Fruit fly (Drosophila melanogaster): ENCODE results near the gene unc-13-4A.

The unc-13-4A gene

dm6 chr3L:7356386-7357117 is 43.9 kb upstream of the unc-13-4A start, which contains the start of gene CTCF (continued):
- peak; percentile 17 for TF ChIP-seq Mad (GFP tag; optimal IDR thresholded peaks at IDR 0.05)
- TF ChIP-seq CG11723 (GFP tag; optimal IDR thresholded peaks at IDR 0.05), result no peak
- peak; percentile 56 for TF ChIP-seq mirr (GFP tag; optimal IDR thresholded peaks at IDR 0.05)
- TF ChIP-seq Aef1 (GFP tag; IDR thresholded peaks at IDR 0.05), result no peak
- TF ChIP-seq ranshi (GFP tag; IDR thresholded peaks at IDR 0.05), result no peak
- peak; percentile 33; the same call in 1 of the 2 replicates for TF ChIP-seq CG6689 (GFP tag; IDR thresholded peaks at IDR 0.05)
- peak; percentile 65; the same call in 2 of the 3 replicates for TF ChIP-seq hb (GFP tag; IDR thresholded peaks at IDR 0.05; ENCODE audit: partially characterized antibody)
- no peak for TF ChIP-seq CG5953 (GFP tag; IDR thresholded peaks at IDR 0.05)
- TF ChIP-seq BEAF-32 (GFP tag; optimal IDR thresholded peaks at IDR 0.05), result peak; percentile 85
- peak; percentile 7 for TF ChIP-seq CG18619 (GFP tag; optimal IDR thresholded peaks at IDR 0.05)
- TF ChIP-seq tna (GFP tag; IDR thresholded peaks at IDR 0.05; ENCODE audit: partially characterized antibody), result peak; percentile 61; the same call in 1 of the 2 replicates
- no peak for TF ChIP-seq dan (GFP tag; IDR thresholded peaks at IDR 0.05)
- no peak for TF ChIP-seq CG11085 (GFP tag; IDR thresholded peaks at IDR 0.05)
- no peak for TF ChIP-seq CG11695 (GFP tag; IDR thresholded peaks at IDR 0.05)
- TF ChIP-seq CG4404 (GFP tag; IDR thresholded peaks at IDR 0.05), result no peak
- no peak for TF ChIP-seq CG15479 (GFP tag; optimal IDR thresholded peaks at IDR 0.05)
- no peak for TF ChIP-seq CG10543 (GFP tag; optimal IDR thresholded peaks at IDR 0.05)
- TF ChIP-seq Hr78 (GFP tag; optimal IDR thresholded peaks at IDR 0.05), result no peak
- TF ChIP-seq Rx (GFP tag; IDR thresholded peaks at IDR 0.05), result no peak
- no peak for TF ChIP-seq ash1 (GFP tag; optimal IDR thresholded peaks at IDR 0.05)
- no peak for TF ChIP-seq Atf-2 (GFP tag; optimal IDR thresholded peaks at IDR 0.05)
- TF ChIP-seq dpn (GFP tag; optimal IDR thresholded peaks at IDR 0.05), result peak; percentile 53 to 59
- peak; percentile 41 for TF ChIP-seq pnt (GFP tag; optimal IDR thresholded peaks at IDR 0.05)
- TF ChIP-seq Bteb2 (GFP tag; optimal IDR thresholded peaks at IDR 0.05), result peak; percentile 5
- no peak for TF ChIP-seq CG6765 (GFP tag; optimal IDR thresholded peaks at IDR 0.05)
- TF ChIP-seq unpg (GFP tag; optimal IDR thresholded peaks at IDR 0.05), result peak; percentile 20
- no peak for TF ChIP-seq CG16815 (GFP tag; optimal IDR thresholded peaks at IDR 0.05)
- peak; percentile 53 for TF ChIP-seq Asciz (GFP tag; optimal IDR thresholded peaks at IDR 0.05)
- peak; percentile 51 for TF ChIP-seq tgo (GFP tag; IDR thresholded peaks at IDR 0.05)
- peak; percentile 70 for TF ChIP-seq Ets97D (GFP tag; optimal IDR thresholded peaks at IDR 0.05)
- peak; percentile 87 for TF ChIP-seq sens (GFP tag)
- TF ChIP-seq Myb (GFP tag; optimal IDR thresholded peaks at IDR 0.05), result peak; percentile 60
- TF ChIP-seq Gsc (GFP tag; IDR thresholded peaks at IDR 0.05), result no peak
- peak; percentile 45 for TF ChIP-seq CG13624 (GFP tag; optimal IDR thresholded peaks at IDR 0.05)
- peak; percentile 69 for TF ChIP-seq GATAe (GFP tag; conservative IDR thresholded peaks at IDR 0.05)
- peak; percentile 55; the same call in 1 of the 2 replicates for TF ChIP-seq inv (GFP tag; IDR thresholded peaks at IDR 0.05; ENCODE audit: partially characterized antibody)
- TF ChIP-seq fd3F (GFP tag; optimal IDR thresholded peaks at IDR 0.05), result peak; percentile 4
- TF ChIP-seq grau (tag; optimal IDR thresholded peaks at IDR 0.05), result peak; percentile 52
- no peak for TF ChIP-seq CG7372 (GFP tag; IDR thresholded peaks at IDR 0.05)
- no peak for TF ChIP-seq CG1832 (GFP tag; optimal IDR thresholded peaks at IDR 0.05)
- TF ChIP-seq sd (tag; optimal IDR thresholded peaks at IDR 0.05), result peak; percentile 64
- TF ChIP-seq Fer2 (tag; optimal IDR thresholded peaks at IDR 0.05), result no peak
- TF ChIP-seq CG3847 (GFP tag; IDR thresholded peaks at IDR 0.05), result 0 out of 2 replicates have a peak, but pooled peaks have one; percentile 6
- TF ChIP-seq Nf-YA (GFP tag; IDR thresholded peaks at IDR 0.05), result no peak
- TF ChIP-seq Opbp (GFP tag; IDR thresholded peaks at IDR 0.05; ENCODE audit: partially characterized antibody), result no peak; the same call in 1 of the 3 replicates
- peak; percentile 27 for TF ChIP-seq Chrac-16 (GFP tag; optimal IDR thresholded peaks at IDR 0.05)
- no peak for TF ChIP-seq Poxn (GFP tag; IDR thresholded peaks at IDR 0.05)
- no peak for TF ChIP-seq CG17568 (GFP tag; optimal IDR thresholded peaks at IDR 0.05)
- TF ChIP-seq disco-r (GFP tag; optimal IDR thresholded peaks at IDR 0.05), result no peak
